Worm (Caenorhabditis elegans) whole organism, L1 larva: Measurements from ENCODE around the gene F54D5.9.

Experiments
- alr-1 ChIP-seq: fragments of 200-800 bp; sonication (Bioruptor generic); optimal IDR thresholded peaks from 2 replicates; lab custom pipeline; 2018; ENCODE audit warnings: borderline replicate concordance, mild to moderate bottlenecking, missing genetic modification characterization, missing compliant biosample characterization
- blmp-1 ChIP-seq: fragments of 150-350 bp; optimal IDR thresholded peaks from 2 replicates; lab custom pipeline; 2014; ENCODE audit warnings: missing biosample characterization, missing genetic modification characterization
- ceh-8 ChIP-seq: fragments of 200-800 bp; sonication (Bioruptor generic); optimal IDR thresholded peaks from 2 replicates; lab custom pipeline; 2018; ENCODE audit warnings: mild to moderate bottlenecking, missing genetic modification characterization, moderate library complexity, missing compliant biosample characterization
- dsc-1 ChIP-seq: sonication (generic microtip); optimal IDR thresholded peaks from 2 replicates; lab custom pipeline; 2016; ENCODE audit warnings: mild to moderate bottlenecking, missing genetic modification characterization, missing compliant biosample characterization
- egl-27 ChIP-seq, 2 experiments: fragments of 150-350 bp in 1 of 2; sonication (generic microtip); optimal IDR thresholded peaks; 3 replicates each; lab custom pipeline; 2017 to 2018; ENCODE audit warnings: missing biosample characterization in 2 of 2, missing genetic modification characterization in 2 of 2, missing genetic modification reagents in 2 of 2
- fos-1 ChIP-seq: fragments of 150-350 bp; optimal IDR thresholded peaks from 2 replicates; lab custom pipeline; 2014; ENCODE audit warnings: missing biosample characterization, missing genetic modification characterization
- nhr-28 ChIP-seq: fragments of 150-350 bp; optimal IDR thresholded peaks from 2 replicates; lab custom pipeline; 2014; ENCODE audit warnings: missing biosample characterization, missing genetic modification characterization
- pax-3 ChIP-seq: fragments of 200-800 bp; sonication (Bioruptor generic); optimal IDR thresholded peaks from 2 replicates; lab custom pipeline; 2018; ENCODE audit warnings: mild to moderate bottlenecking, missing genetic modification characterization, moderate library complexity, missing compliant biosample characterization
- rnt-1 ChIP-seq: sonication (generic microtip); optimal IDR thresholded peaks from 2 replicates; lab custom pipeline; 2016; ENCODE audit warnings: mild to moderate bottlenecking, missing genetic modification characterization, moderate library complexity, missing compliant biosample characterization
- snpc-4 ChIP-seq: fragments of 150-350 bp; optimal IDR thresholded peaks from 2 replicates; lab custom pipeline; 2014; ENCODE audit warnings: missing biosample characterization, missing genetic modification characterization
- sptf-1 ChIP-seq: fragments of 150-350 bp; optimal IDR thresholded peaks from 2 replicates; lab custom pipeline; 2014; ENCODE audit warnings: missing biosample characterization, missing genetic modification characterization
- unc-62 ChIP-seq: fragments of 150-350 bp; optimal IDR thresholded peaks from 2 replicates; lab custom pipeline; 2014; ENCODE audit warnings: missing biosample characterization, missing genetic modification reagents, missing genetic modification characterization
- ztf-4 ChIP-seq: fragments of 150-350 bp; optimal IDR thresholded peaks from 2 replicates; lab custom pipeline; 2014; ENCODE audit warnings: missing biosample characterization, missing genetic modification characterization

DNA sequence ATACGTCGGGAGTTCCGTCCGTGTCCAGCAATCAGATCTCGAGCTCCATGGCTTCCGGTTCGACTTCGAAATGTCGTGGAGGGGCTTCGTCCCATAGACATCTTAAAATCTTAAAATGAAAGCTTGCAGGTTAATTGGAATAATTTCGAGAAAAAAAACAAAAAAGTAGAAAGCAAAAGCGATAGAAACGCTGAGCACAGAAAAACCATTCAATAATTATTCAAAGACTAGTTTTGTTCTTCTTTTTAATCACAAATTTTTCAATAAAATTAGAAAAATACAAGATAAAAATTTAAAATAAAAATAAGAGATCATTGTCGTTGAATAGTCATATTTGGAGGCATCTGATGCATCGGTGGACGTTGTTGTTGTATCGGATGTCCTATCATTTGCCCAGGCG is 17.7 kb downstream of the F54D5.9 start, which contains the start of gene age-1:
- TF ChIP-seq ceh-8 (GFP tag; lab: Kevin White, UChicago) (no peak), alr-1 (tag; lab: Kevin White, UChicago) (no peak), fos-1 (tag; lab: Kevin White, UChicago) (no peak), pax-3 (tag; lab: Kevin White, UChicago) (no peak), ztf-4 (tag; lab: Kevin White, UChicago) (no peak), unc-62 (GFP tag; lab: Kevin White, UChicago) (no peak), blmp-1 (tag; lab: Kevin White, UChicago) (no peak), egl-27 (tag; optimal IDR thresholded peaks at IDR 0.05; lab: Kevin White, UChicago) (no peak), sptf-1 (tag; lab: Kevin White, UChicago) (no peak), rnt-1 (no peak), snpc-4 (tag; lab: Kevin White, UChicago) (no peak), dsc-1 (no peak), nhr-28 (no peak)
